Worm (Caenorhabditis elegans) whole organism, L4/young adult: ENCODE measurements around the gene srh-271.
"Not testable (repeated sequence)": the region's sequence is repeated elsewhere in the genome, so short reads cannot be mapped to it uniquely, and the experiment has no call there.

Experiments
- W03F9.2 ChIP-seq: fragments of 150-350 bp; optimal IDR thresholded peaks from 2 replicates; lab custom pipeline; 2014; ENCODE audit warnings: missing biosample characterization, missing genetic modification characterization
- dao-5 ChIP-seq: sonication (generic microtip); optimal IDR thresholded peaks from 2 replicates; lab custom pipeline; 2016; ENCODE audit warnings: missing genotype, missing genetic modification characterization, moderate library complexity, missing compliant biosample characterization
- him-1 ChIP-seq: sonication (generic microtip); optimal IDR thresholded peaks from 2 replicates; lab custom pipeline; 2016; ENCODE audit warnings: missing genotype, missing genetic modification reagents, missing genetic modification characterization, missing compliant biosample characterization

DNA sequence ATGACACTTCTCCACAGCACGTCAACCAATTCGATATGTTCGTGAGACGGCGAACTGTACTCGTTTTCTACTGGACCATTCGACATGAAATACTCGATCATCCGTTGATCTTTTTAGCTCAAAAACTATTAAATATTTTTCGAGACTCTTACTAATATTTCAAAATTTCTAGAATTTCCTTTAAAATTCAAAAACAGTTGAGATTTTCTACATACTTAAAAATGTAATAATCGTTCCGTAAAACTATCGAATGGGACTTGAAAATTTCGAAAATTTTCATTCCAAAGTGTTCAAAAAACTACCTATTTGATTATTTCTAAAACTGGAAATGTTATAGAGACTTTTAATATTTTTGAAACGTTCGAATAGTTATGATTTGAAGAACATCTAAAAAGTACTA, 3.6 kb upstream of the srh-271 start, which contains the start of gene sknr-1:
- TF ChIP-seq W03F9.2, dao-5, him-1 (tag; lab: Kevin White, UChicago): not testable (repeated sequence)
